Worm (Caenorhabditis elegans) whole organism, L4 larva: Measurements from ENCODE around the gene F38B7.2.
A peak's percentile ranks its signal among the peaks of the same experiment; 100 is the strongest.

ENCODE experiments used
- F10B5.3 ChIP-seq: sonication (generic microtip); optimal IDR thresholded peaks from 2 replicates; lab custom pipeline; 2016; ENCODE audit warnings: mild to moderate bottlenecking, missing genetic modification characterization, missing compliant biosample characterization
- F44E2.7 ChIP-seq: fragments of 200-800 bp; sonication (Bioruptor generic); IDR thresholded peaks from 2 replicates; pipeline ENCODE4 v2.1.2; 2022; ENCODE audit warnings: missing genetic modification characterization, missing compliant biosample characterization
- Y5F2A.4 ChIP-seq: fragments of 200-800 bp; sonication (Bioruptor generic); optimal IDR thresholded peaks from 2 replicates; lab custom pipeline; 2018; ENCODE audit warnings: mild to moderate bottlenecking, missing genetic modification characterization, missing compliant biosample characterization
- Y75B8A.6 ChIP-seq: fragments of 200-800 bp; sonication (Bioruptor generic); IDR thresholded peaks from 2 replicates; pipeline ENCODE4 v1.3.6; 2022; ENCODE audit warnings: missing genetic modification reagents, missing genetic modification characterization, missing compliant biosample characterization
- ZK337.2 ChIP-seq: fragments of 200-800 bp; sonication (Bioruptor generic); IDR thresholded peaks from 2 replicates; pipeline ENCODE4 v1.3.6; 2022; ENCODE audit warnings: missing genetic modification reagents, missing genetic modification characterization, missing compliant biosample characterization
- ZK546.5 ChIP-seq, 2 experiments: sonication (generic microtip); optimal IDR thresholded peaks; 2 replicates each; lab custom pipeline; 2017; ENCODE audit warnings: missing biosample characterization in 2 of 2, missing genetic modification characterization in 2 of 2
- aly-2 ChIP-seq: sonication (generic microtip); optimal IDR thresholded peaks from 2 replicates; lab custom pipeline; 2018; ENCODE audit warnings: missing biosample characterization, missing genetic modification characterization
- ama-1 ChIP-seq: fragments of 150-350 bp; optimal IDR thresholded peaks from 2 replicates; lab custom pipeline; 2014; ENCODE audit warnings: inconsistent platforms, mixed read lengths
- ceh-20 ChIP-seq: fragments of 200-800 bp; sonication (Bioruptor generic); IDR thresholded peaks from 2 replicates; pipeline ENCODE4 v1.3.6; 2022; ENCODE audit warnings: missing genetic modification reagents, missing genetic modification characterization, missing compliant biosample characterization
- ceh-28 ChIP-seq: fragments of 150-350 bp; optimal IDR thresholded peaks from 2 replicates; lab custom pipeline; 2014; ENCODE audit warnings: missing biosample characterization, missing genetic modification reagents, missing genetic modification characterization
- ceh-62 ChIP-seq: sonication (generic microtip); optimal IDR thresholded peaks from 2 replicates; lab custom pipeline; 2017; ENCODE audit warnings: missing biosample characterization, missing genetic modification characterization
- ctbp-1 ChIP-seq: fragments of 200-800 bp; sonication (Bioruptor generic); IDR thresholded peaks from 2 replicates; pipeline ENCODE4 v1.3.6; 2022; ENCODE audit warnings: missing genetic modification reagents, missing genetic modification characterization, missing compliant biosample characterization
- daf-12 ChIP-seq: fragments of 150-350 bp; optimal IDR thresholded peaks from 2 replicates; lab custom pipeline; 2014; ENCODE audit warnings: missing biosample characterization, missing genetic modification reagents, missing genetic modification characterization
- daf-19 ChIP-seq: fragments of 200-800 bp; sonication (Bioruptor generic); conservative IDR thresholded peaks from 2 replicates; pipeline ENCODE4 v1.3.6; 2022; ENCODE audit warnings: missing genetic modification characterization, missing compliant biosample characterization
- dmd-6 ChIP-seq: fragments of 200-800 bp; sonication (Bioruptor generic); IDR thresholded peaks from 2 replicates; pipeline ENCODE4 v1.3.6; 2022; ENCODE audit warnings: missing genetic modification reagents, missing genetic modification characterization, missing compliant biosample characterization
- dmd-9 ChIP-seq: fragments of 200-800 bp; sonication (Bioruptor generic); IDR thresholded peaks from 2 replicates; pipeline ENCODE4 v1.3.6; 2022; ENCODE audit warnings: missing genetic modification reagents, missing genetic modification characterization, missing compliant biosample characterization
- duxl-1 ChIP-seq: sonication (generic microtip); optimal IDR thresholded peaks from 2 replicates; lab custom pipeline; 2016; ENCODE audit warnings: mild to moderate bottlenecking, missing genetic modification characterization, moderate library complexity, missing compliant biosample characterization; ENCODE audit not compliant: poor library complexity
- egl-27 ChIP-seq: sonication (generic microtip); optimal IDR thresholded peaks from 3 replicates; lab custom pipeline; 2017; ENCODE audit warnings: missing biosample characterization, missing genetic modification reagents, missing genetic modification characterization
- egl-43 ChIP-seq: fragments of 200-800 bp; sonication (Bioruptor generic); IDR thresholded peaks from 2 replicates; pipeline ENCODE4 v1.3.6; 2022; ENCODE audit warnings: missing genetic modification reagents, missing genetic modification characterization, missing compliant biosample characterization
- fos-1 ChIP-seq: fragments of 150-350 bp; optimal IDR thresholded peaks from 2 replicates; lab custom pipeline; 2014; ENCODE audit warnings: missing biosample characterization, missing genetic modification characterization
- gei-8 ChIP-seq: fragments of 200-800 bp; sonication (Bioruptor generic); optimal IDR thresholded peaks from 2 replicates; lab custom pipeline; 2018; ENCODE audit warnings: mild to moderate bottlenecking, missing genetic modification characterization, missing compliant biosample characterization
- hif-1 ChIP-seq, 2 experiments: sonication (generic microtip); optimal IDR thresholded peaks; 2 replicates each; lab custom pipeline; 2016 to 2017; ENCODE audit warnings: missing compliant biosample characterization in 2 of 2, missing genetic modification characterization in 2 of 2, missing genetic modification reagents in 2 of 2, missing genotype in 2 of 2, mild to moderate bottlenecking in 1 of 2
- hlh-30 ChIP-seq: sonication (generic microtip); optimal IDR thresholded peaks from 2 replicates; lab custom pipeline; 2017; ENCODE audit warnings: antibody characterized with exemption, mild to moderate bottlenecking, missing genetic modification characterization, missing compliant biosample characterization; ENCODE audit not compliant: insufficient read depth
- jun-1 ChIP-seq: fragments of 150-350 bp; optimal IDR thresholded peaks from 2 replicates; lab custom pipeline; 2014; ENCODE audit warnings: missing biosample characterization, missing genetic modification reagents, missing genetic modification characterization
- lim-7 ChIP-seq: fragments of 200-800 bp; sonication (Bioruptor generic); IDR thresholded peaks from 2 replicates; pipeline ENCODE4 v1.3.6; 2022; ENCODE audit warnings: missing genetic modification characterization, missing compliant biosample characterization
- lin-29 ChIP-seq: fragments of 200-800 bp; sonication (Bioruptor generic); IDR thresholded peaks from 2 replicates; pipeline ENCODE4 v1.3.6; 2022; ENCODE audit warnings: missing genetic modification reagents, missing genetic modification characterization, missing compliant biosample characterization
- lin-38 ChIP-seq: fragments of 200-800 bp; sonication (Bioruptor generic); IDR thresholded peaks from 2 replicates; pipeline ENCODE4 v1.3.6; 2022; ENCODE audit warnings: missing genetic modification reagents, missing genetic modification characterization, missing compliant biosample characterization
- lsy-2 ChIP-seq, 2 experiments: fragments of 150-350 bp in 1 of 2; sonication (generic microtip) in 1 of 2; optimal IDR thresholded peaks; 2 replicates each; lab custom pipeline; 2014 to 2017; ENCODE audit warnings: missing biosample characterization in 2 of 2, missing genetic modification characterization in 2 of 2
- madf-9 ChIP-seq: fragments of 200-800 bp; sonication (Bioruptor generic); conservative IDR thresholded peaks from 2 replicates; pipeline ENCODE4 v1.3.6; 2022; ENCODE audit warnings: missing genetic modification reagents, missing genetic modification characterization, missing compliant biosample characterization
- mdl-1 ChIP-seq, 2 experiments: fragments of 150-350 bp in 1 of 2; sonication (generic microtip) in 1 of 2; optimal IDR thresholded peaks; 2 replicates each; lab custom pipeline; 2014 to 2017; ENCODE audit warnings: missing biosample characterization in 2 of 2, missing genetic modification characterization in 2 of 2
- mdt-29 ChIP-seq: fragments of 200-800 bp; sonication (Bioruptor generic); IDR thresholded peaks from 2 replicates; pipeline ENCODE4 v1.3.6; 2022; ENCODE audit warnings: missing genetic modification reagents, missing genetic modification characterization, missing compliant biosample characterization
- mes-2 ChIP-seq: sonication (generic microtip); optimal IDR thresholded peaks from 2 replicates; lab custom pipeline; 2016; ENCODE audit warnings: missing genotype, mild to moderate bottlenecking, missing genetic modification characterization, missing compliant biosample characterization; ENCODE audit not compliant: poor library complexity, severe bottlenecking
- nhr-102 ChIP-seq: sonication (generic microtip); optimal IDR thresholded peaks from 2 replicates; lab custom pipeline; 2016; ENCODE audit warnings: mild to moderate bottlenecking, missing genetic modification characterization, moderate library complexity, missing compliant biosample characterization
- nhr-111 ChIP-seq: fragments of 200-800 bp; sonication (Bioruptor generic); optimal IDR thresholded peaks from 2 replicates; lab custom pipeline; 2018; ENCODE audit warnings: mild to moderate bottlenecking, missing genetic modification characterization, missing compliant biosample characterization
- nhr-25 ChIP-seq: sonication (generic microtip); optimal IDR thresholded peaks from 2 replicates; lab custom pipeline; 2017; ENCODE audit warnings: missing genetic modification characterization, mild to moderate bottlenecking, missing compliant biosample characterization, antibody characterized with exemption, moderate library complexity, borderline replicate concordance; ENCODE audit not compliant: insufficient read depth
- nhr-41 ChIP-seq: fragments of 200-800 bp; sonication (Bioruptor generic); IDR thresholded peaks from 2 replicates; pipeline ENCODE4 v1.3.6; 2022; ENCODE audit warnings: missing genetic modification reagents, missing genetic modification characterization, missing compliant biosample characterization
- nhr-42 ChIP-seq: fragments of 200-800 bp; sonication (Bioruptor generic); IDR thresholded peaks from 2 replicates; pipeline ENCODE4 v1.3.6; 2022; ENCODE audit warnings: missing genetic modification characterization, missing compliant biosample characterization
- nhr-6 ChIP-seq: fragments of 150-350 bp; optimal IDR thresholded peaks from 2 replicates; lab custom pipeline; 2014; ENCODE audit warnings: missing biosample characterization, missing genetic modification characterization
- php-3 ChIP-seq: fragments of 200-800 bp; sonication (Bioruptor generic); IDR thresholded peaks from 2 replicates; pipeline ENCODE4 v1.3.6; 2022; ENCODE audit warnings: missing genetic modification reagents, missing genetic modification characterization, missing compliant biosample characterization
- rbr-2 ChIP-seq: sonication (generic microtip); optimal IDR thresholded peaks from 2 replicates; lab custom pipeline; 2016; ENCODE audit warnings: missing genotype, missing genetic modification characterization, missing compliant biosample characterization
- sdz-12 ChIP-seq: fragments of 200-800 bp; sonication (Bioruptor generic); optimal IDR thresholded peaks from 2 replicates; lab custom pipeline; 2018; ENCODE audit warnings: mild to moderate bottlenecking, missing genetic modification characterization, missing compliant biosample characterization
- skn-1 ChIP-seq: fragments of 150-350 bp; optimal IDR thresholded peaks from 2 replicates; lab custom pipeline; 2014; ENCODE audit warnings: missing biosample characterization, missing genetic modification characterization
- snpc-4 ChIP-seq: fragments of 150-350 bp; optimal IDR thresholded peaks from 2 replicates; lab custom pipeline; 2014; ENCODE audit warnings: missing biosample characterization, missing genetic modification characterization
- tra-1 ChIP-seq: fragments of 200-800 bp; sonication (Bioruptor generic); IDR thresholded peaks from 2 replicates; pipeline ENCODE4 v1.3.6; 2022; ENCODE audit warnings: missing genetic modification reagents, missing genetic modification characterization, missing compliant biosample characterization
- unc-39 ChIP-seq: sonication (generic microtip); optimal IDR thresholded peaks from 2 replicates; lab custom pipeline; 2017; ENCODE audit warnings: missing biosample characterization, missing genetic modification characterization
- unc-62 ChIP-seq, 3 experiments: fragments of 150-350 bp in 1 of 3; sonication (generic microtip); optimal IDR thresholded peaks in 2 of 3; peaks in 1 of 3; 1 replicate in 1 of 3; 2 replicates in 2 of 3; lab custom pipeline; 2014 to 2017; ENCODE audit warnings: missing biosample characterization in 3 of 3, missing genetic modification characterization in 3 of 3, missing genetic modification reagents in 3 of 3, missing genotype in 1 of 3
- zfp-2 ChIP-seq: sonication (generic microtip); optimal IDR thresholded peaks from 2 replicates; lab custom pipeline; 2016; ENCODE audit warnings: mild to moderate bottlenecking, missing genetic modification characterization, missing compliant biosample characterization
- zip-11 ChIP-seq: fragments of 200-800 bp; sonication (Bioruptor generic); IDR thresholded peaks from 2 replicates; pipeline ENCODE4 v1.3.6; 2022; ENCODE audit warnings: missing genetic modification characterization, missing compliant biosample characterization
- zip-2 ChIP-seq: fragments of 150-350 bp; optimal IDR thresholded peaks from 2 replicates; lab custom pipeline; 2014; ENCODE audit warnings: missing biosample characterization, missing genetic modification characterization
- ztf-11 ChIP-seq: fragments of 150-350 bp; optimal IDR thresholded peaks from 2 replicates; lab custom pipeline; 2014; ENCODE audit warnings: missing biosample characterization, missing genetic modification characterization

Gene F38B7.2

DNA sequence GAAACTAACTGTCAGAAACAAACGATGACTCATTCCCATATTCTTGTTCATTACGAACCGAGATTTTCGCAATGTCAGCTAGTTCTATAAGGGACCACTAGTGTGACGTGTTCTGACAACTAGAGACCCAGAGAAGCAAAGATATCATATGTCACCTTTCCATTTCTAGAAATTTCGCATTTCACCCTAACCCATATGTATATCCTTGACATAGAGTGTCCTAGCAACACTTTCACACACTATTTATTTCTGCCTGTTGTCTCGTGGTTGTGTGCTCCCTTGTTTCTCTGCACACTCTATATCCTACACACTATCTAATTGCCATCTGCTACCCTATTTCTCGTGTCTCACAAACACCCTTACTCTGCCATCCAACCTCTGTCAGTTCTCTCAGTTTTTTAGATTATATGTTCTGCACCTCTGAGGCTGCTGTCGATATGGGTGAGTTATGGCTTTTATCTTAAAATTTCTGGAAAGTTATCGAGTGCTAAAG is 5.2 kb downstream of the F38B7.2 start, which contains the start of the genes F38B7.17 and F38B7.3 (continued):
- no peak for TF ChIP-seq dmd-9 (GFP tag; lab: Robert Waterston, UW)
- no peak for TF ChIP-seq ceh-20 (GFP tag; lab: Robert Waterston, UW)
- TF ChIP-seq ceh-62 (tag; lab: Kevin White, UChicago): no peak
- peak in 1 of 2 experiments; percentile 52 for TF ChIP-seq unc-62 (GFP tag; optimal IDR thresholded peaks at IDR 0.05 in 1 of 2; lab: Kevin White, UChicago)
- TF ChIP-seq unc-62 (tag; optimal IDR thresholded peaks at IDR 0.05; lab: Kevin White, UChicago): no peak
- TF ChIP-seq zfp-2 (tag; lab: Kevin White, UChicago): no peak
- TF ChIP-seq lim-7 (GFP tag; lab: Robert Waterston, UW): no peak
- TF ChIP-seq ctbp-1 (GFP tag; lab: Robert Waterston, UW): 0 out of 2 replicates have a peak, but pooled peaks have one; percentile 44
- no peak for TF ChIP-seq nhr-41 (GFP tag; lab: Robert Waterston, UW)
- TF ChIP-seq hif-1 (tag; optimal IDR thresholded peaks at IDR 0.05; lab: Kevin White, UChicago): no peak
- TF ChIP-seq ZK337.2 (GFP tag; lab: Robert Waterston, UW): no peak
- no peak for TF ChIP-seq daf-12 (tag; lab: Kevin White, UChicago)
- no peak for TF ChIP-seq jun-1 (tag; lab: Kevin White, UChicago)
- no peak for TF ChIP-seq madf-9 (GFP tag; lab: Robert Waterston, UW)
- no peak for TF ChIP-seq ceh-28
- no peak for TF ChIP-seq egl-43 (GFP tag; lab: Robert Waterston, UW)
- no peak for TF ChIP-seq lin-38 (GFP tag; lab: Robert Waterston, UW)
- TF ChIP-seq mdt-29: no peak
- no peak for TF ChIP-seq nhr-102
- no peak for TF ChIP-seq unc-39 (tag; lab: Kevin White, UChicago)
- TF ChIP-seq rbr-2 (tag; lab: Kevin White, UChicago): peak; percentile 61
- TF ChIP-seq zip-11 (GFP tag; lab: Robert Waterston, UW): no peak
- TF ChIP-seq skn-1 (tag; lab: Kevin White, UChicago): no peak
- no peak for TF ChIP-seq F10B5.3 (tag; lab: Kevin White, UChicago)
- peak; percentile 46 for TF ChIP-seq mes-2
- no peak for TF ChIP-seq daf-19 (GFP tag; lab: Robert Waterston, UW)
- TF ChIP-seq lsy-2 (tag; optimal IDR thresholded peaks at IDR 0.05; lab: Kevin White, UChicago): peak in 1 of 2 experiments; percentile 61
- no peak for TF ChIP-seq F44E2.7 (GFP tag; lab: Robert Waterston, UW)
- no peak for TF ChIP-seq nhr-42 (GFP tag; lab: Robert Waterston, UW)
- TF ChIP-seq aly-2 (tag; lab: Kevin White, UChicago): no peak
- TF ChIP-seq ama-1 (lab: Kevin White, UChicago): peak; percentile 26
- peak; percentile 93 for TF ChIP-seq hlh-30 (tag; lab: Kevin White, UChicago)
- no peak for TF ChIP-seq ztf-11 (tag; lab: Kevin White, UChicago)
- TF ChIP-seq nhr-6 (tag; lab: Kevin White, UChicago): peak; percentile 27
- TF ChIP-seq lin-29 (GFP tag; lab: Robert Waterston, UW): no peak
- no peak for TF ChIP-seq tra-1 (GFP tag; lab: Robert Waterston, UW)
- no peak for TF ChIP-seq nhr-111 (GFP tag; lab: Kevin White, UChicago)
- peak; percentile 66 to 91 for TF ChIP-seq mdl-1 (tag; optimal IDR thresholded peaks at IDR 0.05; lab: Kevin White, UChicago)
- no peak for TF ChIP-seq sdz-12 (GFP tag; lab: Kevin White, UChicago)
- no peak for TF ChIP-seq fos-1
- TF ChIP-seq egl-27 (tag; lab: Kevin White, UChicago): no peak
- TF ChIP-seq Y5F2A.4 (GFP tag; lab: Kevin White, UChicago): no peak
- no peak for TF ChIP-seq duxl-1 (tag; lab: Kevin White, UChicago)
- TF ChIP-seq gei-8 (GFP tag; lab: Kevin White, UChicago): no peak
- no peak for TF ChIP-seq php-3 (GFP tag; lab: Robert Waterston, UW)
- TF ChIP-seq dmd-6: peak; percentile 55
- TF ChIP-seq snpc-4 (tag; lab: Kevin White, UChicago): no peak
- TF ChIP-seq Y75B8A.6 (GFP tag; lab: Robert Waterston, UW): no peak
- TF ChIP-seq zip-2 (tag; lab: Kevin White, UChicago): no peak
- TF ChIP-seq nhr-25 (tag; lab: Kevin White, UChicago): peak; percentile 63
- TF ChIP-seq ZK546.5 (tag; optimal IDR thresholded peaks at IDR 0.05; lab: Kevin White, UChicago): no peak
